Worm (Caenorhabditis elegans): ENCODE measurements around the gene R07A4.3.

R07A4.3 gene

ce11 chrX:10758453-10758852 lies 5.0 kb downstream of the R07A4.3 start:
- TF ChIP-seq mep-1 (tag; optimal IDR thresholded peaks at IDR 0.05): no peak
- TF ChIP-seq ces-1 (GFP tag; optimal IDR thresholded peaks at IDR 0.05): peak; percentile 32

- TF ChIP-seq nhr-28 (tag; optimal IDR thresholded peaks at IDR 0.05): no peak
- TF ChIP-seq flh-1 (GFP tag; optimal IDR thresholded peaks at IDR 0.05): no peak
- TF ChIP-seq ceh-43 (GFP tag; optimal IDR thresholded peaks at IDR 0.05): no peak
- TF ChIP-seq blmp-1 (tag; optimal IDR thresholded peaks at IDR 0.05): no peak
- TF ChIP-seq unc-62 (GFP tag; optimal IDR thresholded peaks at IDR 0.05): no peak
- TF ChIP-seq sem-2 (GFP tag; optimal IDR thresholded peaks at IDR 0.05): no peak
- TF ChIP-seq ceh-83 (GFP tag; optimal IDR thresholded peaks at IDR 0.05): no peak
These were observed 7.5 kb downstream of the R07A4.3 start for ce11 chrX:10760958-10761357.

ce11 chrX:10763383-10763782 lies 9.9 kb downstream of the R07A4.3 start:
- no peak for TF ChIP-seq unc-62 (GFP tag; optimal IDR thresholded peaks at IDR 0.05)

DNA sequence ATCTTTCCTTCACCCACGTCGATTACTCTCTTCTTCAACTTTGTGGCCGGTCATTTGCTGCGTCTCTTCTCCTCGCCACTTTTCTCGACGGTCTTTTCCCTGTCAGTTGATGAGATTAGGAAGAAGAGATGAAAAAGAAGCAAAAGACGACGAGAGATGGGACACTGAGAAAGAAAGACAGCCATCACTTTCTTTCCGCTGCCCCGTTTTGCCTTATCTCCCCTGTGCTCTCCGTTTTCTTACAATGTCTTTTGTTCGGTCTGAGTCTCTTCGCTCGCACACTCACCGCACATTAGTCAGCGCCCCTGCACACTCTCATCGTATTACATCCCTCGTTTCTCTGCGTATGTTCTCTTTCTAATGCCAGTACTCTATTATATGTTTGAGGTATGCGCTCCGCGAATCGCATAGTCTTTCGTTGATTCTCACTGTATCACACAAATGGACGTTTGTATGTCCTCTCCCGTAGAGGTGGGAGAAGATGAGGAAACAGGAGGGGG lies 12.7 kb downstream of the R07A4.3 start:
- TF ChIP-seq ceh-39 (tag; optimal IDR thresholded peaks at IDR 0.05): peak; percentile 81
- TF ChIP-seq drap-1 (GFP tag; optimal IDR thresholded peaks at IDR 0.05): peak; percentile 47
- TF ChIP-seq nhr-237 (tag; optimal IDR thresholded peaks at IDR 0.05): peak; percentile 87
- TF ChIP-seq mep-1 (tag; optimal IDR thresholded peaks at IDR 0.05): peak; percentile 84
- peak; percentile 20 for TF ChIP-seq ceh-43 (GFP tag; optimal IDR thresholded peaks at IDR 0.05)
- peak; percentile 100 for TF ChIP-seq ces-1 (GFP tag; optimal IDR thresholded peaks at IDR 0.05)
- no peak for TF ChIP-seq unc-39 (tag; optimal IDR thresholded peaks at IDR 0.05)
- TF ChIP-seq blmp-1 (tag; optimal IDR thresholded peaks at IDR 0.05): peak; percentile 68
- peak; percentile 76 for TF ChIP-seq elt-1 (tag; optimal IDR thresholded peaks at IDR 0.05; ENCODE audit: borderline replicate concordance, insufficient read depth)
- TF ChIP-seq unc-120 (tag; optimal IDR thresholded peaks at IDR 0.05; ENCODE audit: poor library complexity, severe bottlenecking): peak; percentile 98
- no peak for TF ChIP-seq snpc-4 (tag; optimal IDR thresholded peaks at IDR 0.05)
- TF ChIP-seq M03D4.4 (tag; optimal IDR thresholded peaks at IDR 0.05): peak; percentile 62
- TF ChIP-seq lsy-2 (tag; optimal IDR thresholded peaks at IDR 0.05): peak; percentile 58
- TF ChIP-seq ztf-11 (tag; optimal IDR thresholded peaks at IDR 0.05): peak; percentile 76
- TF ChIP-seq nhr-2 (tag; optimal IDR thresholded peaks at IDR 0.05): peak; percentile 97
- no peak for TF ChIP-seq ceh-83 (GFP tag; optimal IDR thresholded peaks at IDR 0.05)
- TF ChIP-seq lin-13 (tag; optimal IDR thresholded peaks at IDR 0.05): no peak
- TF ChIP-seq lin-32 (GFP tag; optimal IDR thresholded peaks at IDR 0.05): no peak
- TF ChIP-seq elt-3 (tag; optimal IDR thresholded peaks at IDR 0.05): peak; percentile 66
- peak; percentile 70 for TF ChIP-seq pha-4 (tag; optimal IDR thresholded peaks at IDR 0.05)
- peak; percentile 4 for TF ChIP-seq sptf-1 (tag; optimal IDR thresholded peaks at IDR 0.05)
- no peak for TF ChIP-seq tbx-8 (GFP tag; optimal IDR thresholded peaks at IDR 0.05)
- no peak for TF ChIP-seq nhr-76 (tag; optimal IDR thresholded peaks at IDR 0.05)
- peak; percentile 17 for TF ChIP-seq cnd-1 (tag; optimal IDR thresholded peaks at IDR 0.05)
- no peak for TF ChIP-seq flh-1 (GFP tag; optimal IDR thresholded peaks at IDR 0.05)
- peak; percentile 99 for TF ChIP-seq unc-62 (GFP tag; optimal IDR thresholded peaks at IDR 0.05)
- TF ChIP-seq hlh-1 (tag; optimal IDR thresholded peaks at IDR 0.05): peak; percentile 73
- no peak for TF ChIP-seq nhr-12 (tag; optimal IDR thresholded peaks at IDR 0.05)
- no peak for TF ChIP-seq bed-3 (GFP tag; optimal IDR thresholded peaks at IDR 0.05)
- TF ChIP-seq mab-5 (tag; optimal IDR thresholded peaks at IDR 0.05): peak; percentile 68
- TF ChIP-seq ham-2 (GFP tag; optimal IDR thresholded peaks at IDR 0.05): peak; percentile 77
- TF ChIP-seq mls-2 (tag; optimal IDR thresholded peaks at IDR 0.05): peak; percentile 78
- no peak for TF ChIP-seq zip-8 (tag; optimal IDR thresholded peaks at IDR 0.05)
- TF ChIP-seq sem-2 (GFP tag; optimal IDR thresholded peaks at IDR 0.05): no peak
- peak; percentile 39 for TF ChIP-seq nhr-28 (tag; optimal IDR thresholded peaks at IDR 0.05)

All from whole organism, mixed stage, embryonic.